Worm (Caenorhabditis elegans) whole organism, early embryonic: ENCODE results near the gene F46B3.23.

Source experiments
- B0310.2 ChIP-seq: sonication (generic microtip); optimal IDR thresholded peaks from 2 replicates; lab custom pipeline; 2016; ENCODE audit warnings: mild to moderate bottlenecking, missing genetic modification characterization, missing compliant biosample characterization
- F13C5.2 ChIP-seq: sonication (generic microtip); optimal IDR thresholded peaks from 2 replicates; lab custom pipeline; 2017; ENCODE audit warnings: mild to moderate bottlenecking, missing genetic modification characterization, inconsistent platforms, missing compliant biosample characterization
- aly-1 ChIP-seq: sonication (generic microtip); optimal IDR thresholded peaks from 2 replicates; lab custom pipeline; 2016; ENCODE audit warnings: missing genetic modification characterization, missing compliant biosample characterization
- ama-1 ChIP-seq: fragments of 150-350 bp; optimal IDR thresholded peaks from 2 replicates; lab custom pipeline; 2014
- ceh-13 ChIP-seq: fragments of 200-800 bp; sonication (Bioruptor generic); optimal IDR thresholded peaks from 2 replicates; lab custom pipeline; 2018; ENCODE audit warnings: mild to moderate bottlenecking, missing genetic modification characterization, missing compliant biosample characterization
- ceh-36 ChIP-seq: sonication (generic microtip); optimal IDR thresholded peaks from 2 replicates; lab custom pipeline; 2016; ENCODE audit warnings: missing genetic modification characterization, inconsistent platforms, missing compliant biosample characterization
- flt-1 ChIP-seq: fragments of 200-800 bp; sonication (Bioruptor generic); IDR thresholded peaks from 2 replicates; pipeline ENCODE4 v1.3.6; 2022; ENCODE audit warnings: missing genetic modification characterization, missing compliant biosample characterization
- hmg-4 ChIP-seq: fragments of 200-800 bp; sonication (Bioruptor generic); optimal IDR thresholded peaks from 2 replicates; lab custom pipeline; 2018; ENCODE audit warnings: mild to moderate bottlenecking, missing genetic modification characterization, missing compliant biosample characterization
- scrt-1 ChIP-seq: fragments of 200-800 bp; sonication (Bioruptor generic); IDR thresholded peaks from 2 replicates; pipeline ENCODE4 v1.3.6; 2022; ENCODE audit warnings: missing genetic modification characterization, missing compliant biosample characterization
- sea-1 ChIP-seq: fragments of 200-800 bp; sonication (Bioruptor generic); conservative IDR thresholded peaks from 2 replicates; pipeline ENCODE4 v1.3.6; 2022; ENCODE audit warnings: missing genetic modification characterization, missing compliant biosample characterization
- tbx-11 ChIP-seq: fragments of 200-800 bp; sonication (Bioruptor generic); IDR thresholded peaks from 2 replicates; pipeline ENCODE4 v1.3.6; 2022; ENCODE audit warnings: missing genetic modification characterization, missing compliant biosample characterization
- tbx-37 ChIP-seq: fragments of 200-800 bp; sonication (Bioruptor generic); conservative IDR thresholded peaks from 2 replicates; pipeline ENCODE4 v1.3.6; 2022; ENCODE audit warnings: missing genetic modification reagents, missing genetic modification characterization, missing compliant biosample characterization

DNA sequence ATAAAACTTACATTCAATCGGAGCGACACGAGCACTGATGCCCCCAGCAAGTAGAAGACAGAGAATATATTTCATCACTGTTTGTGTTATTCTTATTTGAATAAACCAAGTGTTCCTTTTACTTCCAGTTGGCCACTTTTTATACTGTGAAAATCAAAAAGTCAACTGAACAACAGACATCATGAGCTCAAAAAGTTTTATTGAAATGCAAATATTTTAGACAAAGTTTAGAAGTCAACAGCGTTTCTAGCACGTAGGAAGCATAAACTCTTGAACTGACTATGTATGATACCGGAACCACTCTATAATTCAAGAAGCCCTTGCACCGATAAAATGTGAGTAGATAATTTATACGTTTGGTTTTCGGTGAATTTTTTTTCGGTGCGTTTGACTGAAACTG, 24.7 kb upstream of the F46B3.23 start, which contains the start of gene F46B3.14:
- TF ChIP-seq scrt-1 (no peak), ceh-36 (no peak), flt-1 (GFP tag; lab: Robert Waterston, UW) (no peak), ama-1 (lab: Kevin White, UChicago) (no peak), tbx-37 (GFP tag; lab: Robert Waterston, UW) (no peak), tbx-11 (GFP tag; lab: Robert Waterston, UW) (no peak), hmg-4 (GFP tag; lab: Kevin White, UChicago) (no peak), B0310.2 (no peak), ceh-13 (no peak), aly-1 (tag; lab: Kevin White, UChicago) (no peak), sea-1 (GFP tag; lab: Robert Waterston, UW) (no peak), F13C5.2 (tag; lab: Kevin White, UChicago) (no peak)
